Fruit fly (Drosophila melanogaster) whole organism, embryonic: Measurements from ENCODE around the gene MICAL-like.

Source experiments
- Atf3 ChIP-seq: fragments of 200-800 bp; sonication (Bioruptor generic); optimal IDR thresholded peaks from 3 replicates; lab custom pipeline; 2016; ENCODE audit warnings: missing biosample characterization, missing genetic modification characterization
- CG10543 ChIP-seq: fragments of 200-800 bp; sonication (Bioruptor generic); optimal IDR thresholded peaks from 3 replicates; lab custom pipeline; 2017; ENCODE audit warnings: missing biosample characterization, mild to moderate bottlenecking, missing genetic modification characterization, moderate library complexity
- CG11560 ChIP-seq: fragments of 200-800 bp; sonication (Bioruptor generic); IDR thresholded peaks from 3 replicates; pipeline ENCODE4 v1.3.6; 2022; ENCODE audit warnings: missing biosample characterization, missing genetic modification characterization
- CG12104 ChIP-seq: fragments of 200-800 bp; sonication (Bioruptor generic); optimal IDR thresholded peaks from 3 replicates; lab custom pipeline; 2016; ENCODE audit warnings: missing biosample characterization, missing genetic modification characterization
- CG12769 ChIP-seq: fragments of 200-800 bp; sonication (Bioruptor generic); optimal IDR thresholded peaks from 2 replicates; lab custom pipeline; 2019; ENCODE audit warnings: missing biosample characterization, mild to moderate bottlenecking, missing genetic modification characterization, moderate library complexity
- CG15073 ChIP-seq: fragments of 200-800 bp; sonication (Bioruptor generic); optimal IDR thresholded peaks from 2 replicates; lab custom pipeline; 2016; ENCODE audit warnings: missing biosample characterization, missing genetic modification characterization
- CG17361 ChIP-seq: fragments of 200-800 bp; sonication (Bioruptor generic); IDR thresholded peaks from 3 replicates; pipeline ENCODE4 v1.3.6; 2022; ENCODE audit warnings: missing biosample characterization, missing genetic modification characterization
- CG17912 ChIP-seq: fragments of 200-800 bp; sonication (Bioruptor generic); optimal IDR thresholded peaks from 2 replicates; lab custom pipeline; 2018; ENCODE audit warnings: missing biosample characterization, mild to moderate bottlenecking, missing genetic modification characterization
- CG1792 ChIP-seq: fragments of 200-800 bp; sonication (Bioruptor generic); optimal IDR thresholded peaks from 2 replicates; lab custom pipeline; 2016; ENCODE audit warnings: missing biosample characterization, missing genetic modification characterization
- CG18619 ChIP-seq: fragments of 200-800 bp; sonication (Bioruptor generic); optimal IDR thresholded peaks from 3 replicates; lab custom pipeline; 2017; ENCODE audit warnings: missing biosample characterization, mild to moderate bottlenecking, missing genetic modification characterization
- CG2129 ChIP-seq: fragments of 200-800 bp; sonication (Bioruptor generic); IDR thresholded peaks from 2 replicates; pipeline ENCODE4 v1.3.6; 2022; ENCODE audit warnings: missing biosample characterization, missing genetic modification characterization; ENCODE audit not compliant: partially characterized antibody
- CG32767 ChIP-seq: fragments of 200-800 bp; sonication (Bioruptor generic); IDR thresholded peaks from 2 replicates; pipeline ENCODE4 v1.3.6; 2022; ENCODE audit warnings: missing biosample characterization, missing genetic modification characterization
- CG3281 ChIP-seq: fragments of 200-800 bp; sonication (Bioruptor generic); optimal IDR thresholded peaks from 3 replicates; lab custom pipeline; 2017; ENCODE audit warnings: missing biosample characterization, mild to moderate bottlenecking, missing genetic modification characterization
- CG6765 ChIP-seq: fragments of 200-800 bp; sonication (Bioruptor generic); optimal IDR thresholded peaks from 3 replicates; lab custom pipeline; 2017; ENCODE audit warnings: missing biosample characterization, mild to moderate bottlenecking, missing genetic modification characterization
- CG7839 ChIP-seq: fragments of 200-800 bp; sonication (Bioruptor generic); optimal IDR thresholded peaks from 3 replicates; lab custom pipeline; 2018; ENCODE audit warnings: missing biosample characterization, mild to moderate bottlenecking, missing genetic modification characterization, moderate library complexity
- CG7963 ChIP-seq: fragments of 200-800 bp; sonication (Bioruptor generic); IDR thresholded peaks from 3 replicates; pipeline ENCODE4 v1.3.6; 2022; ENCODE audit warnings: missing biosample characterization, missing genetic modification characterization; ENCODE audit not compliant: partially characterized antibody
- CG8478 ChIP-seq: fragments of >200 bp; optimal IDR thresholded peaks from 2 replicates; lab custom pipeline; 2018
- CG9215 ChIP-seq: fragments of 200-800 bp; sonication (Bioruptor generic); IDR thresholded peaks from 2 replicates; pipeline ENCODE4 v1.3.6; 2022; ENCODE audit warnings: missing biosample characterization, missing genetic modification characterization
- CG9817 ChIP-seq: fragments of 200-800 bp; sonication (Bioruptor generic); optimal IDR thresholded peaks from 2 replicates; lab custom pipeline; 2018; ENCODE audit warnings: missing biosample characterization, mild to moderate bottlenecking, missing genetic modification characterization, moderate library complexity
- Camta ChIP-seq: fragments of 200-800 bp; sonication (Bioruptor generic); optimal IDR thresholded peaks from 2 replicates; lab custom pipeline; 2016; ENCODE audit warnings: missing biosample characterization, missing genetic modification characterization
- CoRest ChIP-seq: fragments of 200-800 bp; sonication (Bioruptor generic); optimal IDR thresholded peaks from 3 replicates; lab custom pipeline; 2018; ENCODE audit warnings: missing biosample characterization, mild to moderate bottlenecking, missing genetic modification characterization, moderate library complexity
- CrebB ChIP-seq: fragments of 200-800 bp; sonication (Bioruptor generic); optimal IDR thresholded peaks from 3 replicates; lab custom pipeline; 2018; ENCODE audit warnings: missing biosample characterization, mild to moderate bottlenecking, missing genetic modification characterization
- E2f1 ChIP-seq: fragments of 200-800 bp; sonication (Bioruptor generic); IDR thresholded peaks from 2 replicates; pipeline ENCODE4 v1.3.6; 2022; ENCODE audit warnings: missing biosample characterization, missing genetic modification characterization
- E2f2 ChIP-seq: fragments of 200-800 bp; sonication (Bioruptor generic); IDR thresholded peaks from 2 replicates; pipeline ENCODE4 v1.3.6; 2022; ENCODE audit warnings: missing biosample characterization, missing genetic modification characterization
- Elba2 ChIP-seq: fragments of 200-800 bp; sonication (Bioruptor generic); optimal IDR thresholded peaks from 3 replicates; lab custom pipeline; 2016; ENCODE audit warnings: missing biosample characterization, missing genetic modification characterization
- Hr3 ChIP-seq: fragments of 200-800 bp; sonication (Bioruptor generic); optimal IDR thresholded peaks from 3 replicates; lab custom pipeline; 2016; ENCODE audit warnings: missing biosample characterization, missing genetic modification characterization
- Lpt ChIP-seq: fragments of >200 bp; optimal IDR thresholded peaks from 2 replicates; lab custom pipeline; 2018; ENCODE audit warnings: missing biosample characterization, missing genetic modification characterization
- Mad ChIP-seq: fragments of 200-800 bp; sonication (Bioruptor generic); optimal IDR thresholded peaks from 2 replicates; lab custom pipeline; 2016; ENCODE audit warnings: missing biosample characterization, missing genetic modification characterization
- Scr ChIP-seq: fragments of 200-800 bp; sonication (Bioruptor generic); IDR thresholded peaks from 2 replicates; pipeline ENCODE4 v1.3.6; 2022; ENCODE audit warnings: missing biosample characterization, missing genetic modification characterization; ENCODE audit not compliant: partially characterized antibody
- Sin3A ChIP-seq: fragments of >200 bp; optimal IDR thresholded peaks from 2 replicates; lab custom pipeline; 2018
- Sry-β ChIP-seq: fragments of 200-800 bp; sonication (Bioruptor generic); optimal IDR thresholded peaks from 2 replicates; lab custom pipeline; 2018; ENCODE audit warnings: missing biosample characterization, mild to moderate bottlenecking, missing genetic modification characterization, moderate library complexity
- az2 ChIP-seq: fragments of 200-800 bp; sonication (Bioruptor generic); optimal IDR thresholded peaks from 3 replicates; lab custom pipeline; 2016; ENCODE audit warnings: missing biosample characterization, missing genetic modification characterization
- caup ChIP-seq: fragments of 200-800 bp; sonication (Bioruptor generic); optimal IDR thresholded peaks from 3 replicates; lab custom pipeline; 2017; ENCODE audit warnings: missing biosample characterization, mild to moderate bottlenecking, missing genetic modification characterization, moderate library complexity; ENCODE audit not compliant: severe bottlenecking
- ci ChIP-seq: fragments of 200-800 bp; sonication (Bioruptor generic); IDR thresholded peaks from 3 replicates; pipeline ENCODE4 v1.3.6; 2022; ENCODE audit warnings: missing biosample characterization, missing genetic modification characterization
- crc ChIP-seq: fragments of 200-800 bp; sonication (Bioruptor generic); optimal IDR thresholded peaks from 2 replicates; lab custom pipeline; 2016; ENCODE audit warnings: missing biosample characterization, missing genetic modification characterization
- cwo ChIP-seq: fragments of 200-800 bp; sonication (Bioruptor generic); optimal IDR thresholded peaks from 3 replicates; lab custom pipeline; 2017; ENCODE audit warnings: missing biosample characterization, missing genetic modification characterization, mild to moderate bottlenecking, moderate library complexity, missing genetic modification reagents
- ems ChIP-seq: fragments of 200-800 bp; sonication (Bioruptor generic); optimal IDR thresholded peaks from 3 replicates; lab custom pipeline; 2016; ENCODE audit warnings: missing biosample characterization, missing genetic modification characterization
- exex ChIP-seq: fragments of 200-800 bp; sonication (Bioruptor generic); optimal IDR thresholded peaks from 4 replicates; lab custom pipeline; 2018; ENCODE audit warnings: missing biosample characterization, mild to moderate bottlenecking, missing genetic modification characterization, moderate library complexity
- gsb-n ChIP-seq: fragments of 200-800 bp; sonication (Bioruptor generic); optimal IDR thresholded peaks from 3 replicates; lab custom pipeline; 2018; ENCODE audit warnings: missing biosample characterization, mild to moderate bottlenecking, missing genetic modification characterization
- inv ChIP-seq: fragments of 200-800 bp; sonication (Bioruptor generic); IDR thresholded peaks from 2 replicates; pipeline ENCODE4 v1.3.6; 2022; ENCODE audit warnings: missing biosample characterization, missing genetic modification characterization; ENCODE audit not compliant: partially characterized antibody
- maf-S ChIP-seq: fragments of 200-800 bp; sonication (Bioruptor generic); optimal IDR thresholded peaks from 2 replicates; lab custom pipeline; 2016; ENCODE audit warnings: missing biosample characterization, missing genetic modification characterization
- mam ChIP-seq: fragments of 200-800 bp; sonication (Bioruptor generic); optimal IDR thresholded peaks from 3 replicates; lab custom pipeline; 2016; ENCODE audit warnings: missing biosample characterization, missing genetic modification characterization
- pita ChIP-seq: fragments of 200-800 bp; sonication (Bioruptor generic); optimal IDR thresholded peaks from 2 replicates; lab custom pipeline; 2017; ENCODE audit warnings: missing biosample characterization, mild to moderate bottlenecking, missing genetic modification characterization
- psq ChIP-seq: fragments of 200-800 bp; sonication (Bioruptor generic); optimal IDR thresholded peaks from 2 replicates; lab custom pipeline; 2017; ENCODE audit warnings: missing biosample characterization, missing genetic modification characterization
- schlank ChIP-seq: fragments of 200-800 bp; sonication (Bioruptor generic); optimal IDR thresholded peaks from 2 replicates; lab custom pipeline; 2018; ENCODE audit warnings: missing biosample characterization, mild to moderate bottlenecking, missing genetic modification characterization
- scrt ChIP-seq: fragments of 200-800 bp; sonication (Bioruptor generic); optimal IDR thresholded peaks from 2 replicates; lab custom pipeline; 2018; ENCODE audit warnings: missing biosample characterization, mild to moderate bottlenecking, missing genetic modification characterization, moderate library complexity
- ssp ChIP-seq: fragments of 200-800 bp; sonication (Bioruptor generic); IDR thresholded peaks from 2 replicates; pipeline ENCODE4 v1.3.6; 2022; ENCODE audit warnings: missing biosample characterization, missing genetic modification characterization
- stwl ChIP-seq: fragments of 200-800 bp; sonication (Bioruptor generic); optimal IDR thresholded peaks from 3 replicates; lab custom pipeline; 2018; ENCODE audit warnings: missing biosample characterization, mild to moderate bottlenecking, missing genetic modification characterization, moderate library complexity
- toy ChIP-seq: fragments of 200-800 bp; sonication (Bioruptor generic); IDR thresholded peaks from 2 replicates; pipeline ENCODE4 v1.3.6; 2022; ENCODE audit warnings: missing biosample characterization, missing genetic modification characterization
- ttk ChIP-seq: fragments of 200-800 bp; sonication (Bioruptor generic); IDR thresholded peaks from 2 replicates; pipeline ENCODE4 v2.1.2; 2022; ENCODE audit warnings: missing biosample characterization, missing genetic modification characterization
- z ChIP-seq: fragments of 200-800 bp; sonication (Bioruptor generic); IDR thresholded peaks from 3 replicates; pipeline ENCODE4 v1.3.6; 2022; ENCODE audit warnings: missing biosample characterization, missing genetic modification characterization

The MICAL-like gene

dm6 chr3L:13044335-13044814 is 29.2 kb upstream of the MICAL-like start, which contains the start of gene Syx13 (continued):
- TF ChIP-seq Sry-β (no peak), az2 (GFP tag; lab: Kevin White, UChicago) (no peak), Mad (GFP tag; lab: Kevin White, UChicago) (peak; percentile 17), Sin3A (lab: Kevin White, UChicago) (peak; percentile 57), Lpt (GFP tag; lab: Kevin White, UChicago) (no peak), Camta (GFP tag; lab: Kevin White, UChicago) (no peak), CG2129 (GFP tag; lab: Robert Waterston, UW) (0 out of 2 replicates have a peak, but pooled peaks have one; percentile 30), CG10543 (GFP tag; lab: Kevin White, UChicago) (peak; percentile 80), E2f1 (GFP tag; lab: Robert Waterston, UW) (peak; percentile 93), CG12769 (tag; lab: Kevin White, UChicago) (peak; percentile 6), gsb-n (tag; lab: Kevin White, UChicago) (no peak), stwl (tag; lab: Kevin White, UChicago) (peak; percentile 28), scrt (GFP tag; lab: Kevin White, UChicago) (no peak), cwo (GFP tag; lab: Kevin White, UChicago) (peak; percentile 10), Scr (GFP tag; lab: Robert Waterston, UW) (peak; percentile 77), CG32767 (GFP tag; lab: Robert Waterston, UW) (0 out of 2 replicates have a peak, but pooled peaks have one; percentile 22), CG9215 (GFP tag; lab: Robert Waterston, UW) (no peak), pita (GFP tag; lab: Kevin White, UChicago) (no peak), Elba2 (GFP tag; lab: Kevin White, UChicago) (no peak), z (GFP tag; lab: Robert Waterston, UW) (no peak), Hr3 (GFP tag; lab: Kevin White, UChicago) (no peak), ssp (GFP tag; lab: Robert Waterston, UW) (0 out of 2 replicates have a peak, but pooled peaks have one; percentile 19), CG11560 (tag; lab: Robert Waterston, UW) (no peak), CG17361 (GFP tag; lab: Robert Waterston, UW) (peak; percentile 36; the same call in 1 of the 3 replicates), schlank (tag; lab: Kevin White, UChicago) (no peak), CrebB (peak; percentile 14), CG7963 (GFP tag; lab: Robert Waterston, UW) (peak; percentile 51; the same call in 1 of the 3 replicates), Atf3 (GFP tag; lab: Kevin White, UChicago) (no peak), CG15073 (GFP tag; lab: Kevin White, UChicago) (no peak), CG8478 (lab: Kevin White, UChicago) (peak; percentile 86), CG17912 (no peak), ci (GFP tag; lab: Robert Waterston, UW) (peak; percentile 25; the same call in 2 of the 3 replicates), crc (no peak), CG1792 (GFP tag; lab: Kevin White, UChicago) (no peak), toy (GFP tag; lab: Robert Waterston, UW) (no peak), inv (GFP tag; lab: Robert Waterston, UW) (peak; percentile 73), ems (GFP tag; lab: Kevin White, UChicago) (no peak), exex (peak; percentile 5), CG7839 (tag; lab: Kevin White, UChicago) (no peak), caup (GFP tag; lab: Kevin White, UChicago) (peak; percentile 24), CG3281 (GFP tag; lab: Kevin White, UChicago) (no peak), psq (no peak), CG6765 (GFP tag; lab: Kevin White, UChicago) (no peak), CG9817 (tag; lab: Kevin White, UChicago) (no peak), E2f2 (GFP tag; lab: Robert Waterston, UW) (peak; percentile 82), maf-S (GFP tag; lab: Kevin White, UChicago) (no peak), mam (GFP tag; lab: Kevin White, UChicago) (no peak), CG18619 (no peak), CG12104 (GFP tag; lab: Kevin White, UChicago) (no peak), CoRest (tag; lab: Kevin White, UChicago) (peak; percentile 32), ttk (peak; percentile 52)
